Worm (Caenorhabditis elegans) whole organism, L3 larva: ENCODE measurements around the gene nstp-3.

Experiments used
- R02D3.7 ChIP-seq: fragments of 150-350 bp; optimal IDR thresholded peaks from 2 replicates; lab custom pipeline; 2014; ENCODE audit warnings: missing biosample characterization, missing genetic modification characterization
- ZK546.5 ChIP-seq: sonication (generic microtip); optimal IDR thresholded peaks from 2 replicates; lab custom pipeline; 2017; ENCODE audit warnings: missing biosample characterization, missing genetic modification characterization
- aly-2 ChIP-seq: fragments of 150-350 bp; optimal IDR thresholded peaks from 2 replicates; lab custom pipeline; 2014; ENCODE audit warnings: missing biosample characterization, missing genetic modification characterization
- ama-1 ChIP-seq: fragments of 150-350 bp; optimal IDR thresholded peaks from 2 replicates; lab custom pipeline; 2018
- ceh-16 ChIP-seq: sonication (generic microtip); optimal IDR thresholded peaks from 2 replicates; lab custom pipeline; 2017; ENCODE audit warnings: missing biosample characterization, missing genetic modification characterization
- ceh-28 ChIP-seq: fragments of 150-350 bp; optimal IDR thresholded peaks from 2 replicates; lab custom pipeline; 2014; ENCODE audit warnings: missing biosample characterization, missing genetic modification reagents, missing genetic modification characterization
- ceh-82 ChIP-seq: fragments of 150-350 bp; optimal IDR thresholded peaks from 2 replicates; lab custom pipeline; 2014; ENCODE audit warnings: missing biosample characterization, missing genetic modification characterization
- ceh-9 ChIP-seq: sonication (generic microtip); optimal IDR thresholded peaks from 2 replicates; lab custom pipeline; 2018; ENCODE audit warnings: missing biosample characterization, missing genetic modification characterization
- daf-12 ChIP-seq: fragments of 150-350 bp; optimal IDR thresholded peaks from 2 replicates; lab custom pipeline; 2014; ENCODE audit warnings: missing biosample characterization, missing genetic modification reagents, missing genetic modification characterization
- egl-27 ChIP-seq: sonication (generic microtip); optimal IDR thresholded peaks from 4 replicates; lab custom pipeline; 2017; ENCODE audit warnings: missing biosample characterization, missing genetic modification reagents, missing genetic modification characterization
- egl-5 ChIP-seq: fragments of 150-350 bp; optimal IDR thresholded peaks from 2 replicates; lab custom pipeline; 2017; ENCODE audit warnings: missing biosample characterization, missing genetic modification reagents, missing genetic modification characterization, inconsistent platforms
- elt-1 ChIP-seq: fragments of 150-350 bp; optimal IDR thresholded peaks from 2 replicates; lab custom pipeline; 2014; ENCODE audit warnings: missing biosample characterization, missing genetic modification characterization
- elt-2 ChIP-seq: sonication (generic microtip); optimal IDR thresholded peaks from 2 replicates; lab custom pipeline; 2016; ENCODE audit warnings: missing genetic modification reagents, mild to moderate bottlenecking, missing genetic modification characterization, missing compliant biosample characterization
- elt-3 ChIP-seq, 3 experiments: fragments of 150-350 bp in 1 of 3; sonication (generic microtip) in 2 of 3; optimal IDR thresholded peaks; 2 replicates in 2 of 3; 4 replicates in 1 of 3; lab custom pipeline; 2014 to 2017; ENCODE audit warnings: missing biosample characterization in 3 of 3, missing genetic modification characterization in 3 of 3
- eor-1 ChIP-seq, 2 experiments: fragments of 150-350 bp; optimal IDR thresholded peaks; 2 replicates each; lab custom pipeline; 2014 to 2018; ENCODE audit warnings: missing biosample characterization in 2 of 2, missing genetic modification characterization in 2 of 2
- fkh-10 ChIP-seq: sonication (generic microtip); optimal IDR thresholded peaks from 2 replicates; lab custom pipeline; 2017; ENCODE audit warnings: missing biosample characterization, missing genetic modification reagents, missing genetic modification characterization
- fkh-2 ChIP-seq: fragments of 150-350 bp; optimal IDR thresholded peaks from 2 replicates; lab custom pipeline; 2014; ENCODE audit warnings: missing biosample characterization, missing genetic modification reagents, missing genetic modification characterization
- fos-1 ChIP-seq: fragments of 150-350 bp; optimal IDR thresholded peaks from 2 replicates; lab custom pipeline; 2014; ENCODE audit warnings: missing biosample characterization, missing genetic modification characterization
- hmg-11 ChIP-seq: sonication (generic microtip); optimal IDR thresholded peaks from 2 replicates; lab custom pipeline; 2016; ENCODE audit warnings: missing genetic modification characterization, missing compliant biosample characterization
- jun-1 ChIP-seq: fragments of 150-350 bp; optimal IDR thresholded peaks from 2 replicates; lab custom pipeline; 2014; ENCODE audit warnings: missing biosample characterization, missing genetic modification reagents, missing genetic modification characterization
- lin-15B ChIP-seq: fragments of 150-350 bp; optimal IDR thresholded peaks from 2 replicates; lab custom pipeline; 2014; ENCODE audit warnings: missing biosample characterization, missing genetic modification characterization
- lin-39 ChIP-seq: fragments of 150-350 bp; optimal IDR thresholded peaks from 2 replicates; lab custom pipeline; 2018; ENCODE audit warnings: missing biosample characterization, missing genetic modification reagents, missing genetic modification characterization
- lsy-12 ChIP-seq: sonication (generic microtip); optimal IDR thresholded peaks from 2 replicates; lab custom pipeline; 2016; ENCODE audit warnings: mild to moderate bottlenecking, missing genetic modification characterization, missing compliant biosample characterization
- mdl-1 ChIP-seq: fragments of 150-350 bp; optimal IDR thresholded peaks from 2 replicates; lab custom pipeline; 2014; ENCODE audit warnings: missing biosample characterization, missing genetic modification characterization
- mml-1 ChIP-seq: fragments of 150-350 bp; sonication (generic microtip); optimal IDR thresholded peaks from 3 replicates; lab custom pipeline; 2014; ENCODE audit warnings: missing biosample characterization, missing genetic modification characterization
- nfya-1 ChIP-seq: sonication (generic microtip); optimal IDR thresholded peaks from 2 replicates; lab custom pipeline; 2017; ENCODE audit warnings: missing genetic modification characterization, mild to moderate bottlenecking, missing compliant biosample characterization, antibody characterized with exemption, moderate library complexity; ENCODE audit not compliant: insufficient read depth
- nhr-11 ChIP-seq: fragments of 150-350 bp; optimal IDR thresholded peaks from 2 replicates; lab custom pipeline; 2014; ENCODE audit warnings: missing biosample characterization, missing genetic modification characterization
- nhr-12 ChIP-seq: fragments of 150-350 bp; optimal IDR thresholded peaks from 2 replicates; lab custom pipeline; 2014; ENCODE audit warnings: missing biosample characterization, missing genetic modification characterization
- nhr-23 ChIP-seq: fragments of 150-350 bp; optimal IDR thresholded peaks from 2 replicates; lab custom pipeline; 2014; ENCODE audit warnings: missing biosample characterization, missing genetic modification reagents, missing genetic modification characterization
- nhr-237 ChIP-seq: fragments of 150-350 bp; optimal IDR thresholded peaks from 2 replicates; lab custom pipeline; 2014; ENCODE audit warnings: missing biosample characterization, missing genetic modification characterization
- nhr-25 ChIP-seq: sonication (generic microtip); optimal IDR thresholded peaks from 2 replicates; lab custom pipeline; 2017; ENCODE audit warnings: missing biosample characterization, missing genetic modification characterization
- nhr-28 ChIP-seq: fragments of 150-350 bp; optimal IDR thresholded peaks from 2 replicates; lab custom pipeline; 2014; ENCODE audit warnings: missing biosample characterization, missing genetic modification characterization
- nhr-43 ChIP-seq: sonication (generic microtip); optimal IDR thresholded peaks from 2 replicates; lab custom pipeline; 2016; ENCODE audit warnings: mild to moderate bottlenecking, missing genetic modification characterization, missing compliant biosample characterization; ENCODE audit not compliant: poor library complexity, severe bottlenecking
- nhr-67 ChIP-seq: fragments of 150-350 bp; optimal IDR thresholded peaks from 2 replicates; lab custom pipeline; 2014; ENCODE audit warnings: missing biosample characterization, missing genetic modification characterization
- nhr-76 ChIP-seq: fragments of 150-350 bp; sonication (generic microtip); optimal IDR thresholded peaks from 5 replicates; lab custom pipeline; 2014; ENCODE audit warnings: missing biosample characterization, missing genetic modification characterization
- nhr-77 ChIP-seq: fragments of 150-350 bp; optimal IDR thresholded peaks from 2 replicates; lab custom pipeline; 2014; ENCODE audit warnings: missing biosample characterization, missing genetic modification characterization
- pha-4 ChIP-seq: fragments of 150-350 bp; optimal IDR thresholded peaks from 2 replicates; lab custom pipeline; 2014; ENCODE audit warnings: missing biosample characterization, missing genetic modification reagents, missing genetic modification characterization
- pqm-1 ChIP-seq: fragments of 150-350 bp; optimal IDR thresholded peaks from 2 replicates; lab custom pipeline; 2017; ENCODE audit warnings: missing biosample characterization, missing genetic modification characterization, inconsistent platforms
- sea-2 ChIP-seq: fragments of 150-350 bp; sonication (generic microtip); optimal IDR thresholded peaks from 4 replicates; lab custom pipeline; 2014; ENCODE audit warnings: missing biosample characterization, missing genetic modification reagents, missing genetic modification characterization
- skn-1 ChIP-seq: fragments of 150-350 bp; optimal IDR thresholded peaks from 2 replicates; lab custom pipeline; 2014; ENCODE audit warnings: missing biosample characterization, missing genetic modification characterization
- snpc-4 ChIP-seq: fragments of 150-350 bp; optimal IDR thresholded peaks from 2 replicates; lab custom pipeline; 2014; ENCODE audit warnings: missing biosample characterization, missing genetic modification characterization
- tbx-2 ChIP-seq: sonication (generic microtip); optimal IDR thresholded peaks from 2 replicates; lab custom pipeline; 2016; ENCODE audit warnings: mild to moderate bottlenecking, missing genetic modification characterization, missing compliant biosample characterization
- unc-39 ChIP-seq: sonication (generic microtip); optimal IDR thresholded peaks from 4 replicates; lab custom pipeline; 2017; ENCODE audit warnings: missing biosample characterization, missing genetic modification characterization
- unc-62 ChIP-seq: fragments of 150-350 bp; sonication (generic microtip); optimal IDR thresholded peaks from 4 replicates; lab custom pipeline; 2014; ENCODE audit warnings: missing biosample characterization, missing genetic modification reagents, missing genetic modification characterization
- zag-1 ChIP-seq: fragments of 150-350 bp; optimal IDR thresholded peaks from 2 replicates; lab custom pipeline; 2014; ENCODE audit warnings: missing biosample characterization, missing genetic modification characterization
- ztf-11 ChIP-seq: fragments of 150-350 bp; optimal IDR thresholded peaks from 2 replicates; lab custom pipeline; 2014; ENCODE audit warnings: missing biosample characterization, missing genetic modification characterization
- ztf-4 ChIP-seq: fragments of 150-350 bp; optimal IDR thresholded peaks from 2 replicates; lab custom pipeline; 2014; ENCODE audit warnings: missing biosample characterization, missing genetic modification characterization

The nstp-3 gene

ce11 chrV:5765081-5765480, 33.0 kb downstream of the nstp-3 start, which contains the start of gene pgph-2:
Gene pgph-2 (plus strand): TSS chrV:5765127.
- no peak for TF ChIP-seq fkh-2 (tag; lab: Kevin White, UChicago)
- peak; percentile 74 for TF ChIP-seq elt-2 (tag; lab: Kevin White, UChicago)
- TF ChIP-seq pha-4 = peak; percentile 18
- peak; percentile 76 for TF ChIP-seq pqm-1 (tag; lab: Kevin White, UChicago)
- no peak for TF ChIP-seq nhr-11
- no peak for TF ChIP-seq unc-62 (GFP tag; lab: Kevin White, UChicago)

- TF ChIP-seq ceh-82 (tag; lab: Kevin White, UChicago) (no peak), nhr-76 (tag; lab: Kevin White, UChicago) (peak; percentile 54), nhr-67 (no peak), pqm-1 (tag; lab: Kevin White, UChicago) (peak; percentile 93), jun-1 (peak; percentile 73), R02D3.7 (tag; lab: Kevin White, UChicago) (no peak), sea-2 (GFP tag; lab: Kevin White, UChicago) (no peak), ceh-16 (tag; lab: Kevin White, UChicago) (no peak), ZK546.5 (tag; lab: Kevin White, UChicago) (no peak), hmg-11 (no peak), ztf-11 (tag; lab: Kevin White, UChicago) (no peak), fkh-2 (tag; lab: Kevin White, UChicago) (no peak), skn-1 (no peak), nhr-237 (no peak), mml-1 (tag; lab: Kevin White, UChicago) (no peak), nhr-25 (peak; percentile 92), egl-27 (tag; lab: Kevin White, UChicago) (peak; percentile 62), egl-5 (tag; lab: Kevin White, UChicago) (peak; percentile 40), nhr-77 (tag; lab: Kevin White, UChicago) (no peak), nfya-1 (tag; lab: Kevin White, UChicago) (peak; percentile 68), unc-39 (tag; lab: Kevin White, UChicago) (no peak), ceh-9 (tag; lab: Kevin White, UChicago) (no peak), nhr-28 (tag; lab: Kevin White, UChicago) (no peak), eor-1 (tag; optimal IDR thresholded peaks at IDR 0.05; lab: Kevin White, UChicago) (no peak), lin-15B (no peak), ztf-4 (tag; lab: Kevin White, UChicago) (no peak), ceh-28 (peak; percentile 46), lin-39 (no peak), elt-2 (tag; lab: Kevin White, UChicago) (peak; percentile 89), nhr-11 (no peak), nhr-43 (peak; percentile 70), fos-1 (tag; lab: Kevin White, UChicago) (no peak), elt-1 (tag; lab: Kevin White, UChicago) (peak; percentile 46), aly-2 (tag; lab: Kevin White, UChicago) (no peak), unc-62 (GFP tag; lab: Kevin White, UChicago) (no peak), elt-3 (tag; optimal IDR thresholded peaks at IDR 0.05; lab: Kevin White, UChicago) (peak in 1 of 3 experiments; percentile 72), fkh-10 (GFP tag; lab: Kevin White, UChicago) (no peak), tbx-2 (peak; percentile 31), pha-4 (peak; percentile 68), nhr-12 (no peak), snpc-4 (no peak), mdl-1 (tag; lab: Kevin White, UChicago) (peak; percentile 81), zag-1 (no peak), lsy-12 (tag; lab: Kevin White, UChicago) (peak; percentile 29), nhr-23 (tag; lab: Kevin White, UChicago) (peak; percentile 93), daf-12 (tag; lab: Kevin White, UChicago) (no peak), ama-1 (lab: Kevin White, UChicago) (no peak)
Observed at ce11 chrV:5763787-5764186, 34.2 kb downstream of the nstp-3 start, which contains the start of gene pgph-3. Gene pgph-3 (minus strand): TSS chrV:5763846.
